Fruit fly (Drosophila melanogaster): ENCODE data around the gene CG2983.

dm6 chr2L:2810831-2811230, 36.6 kb upstream of the CG2983 start:
- TF ChIP-seq Fer2 (tag; optimal IDR thresholded peaks at IDR 0.05) (no peak), pnt (GFP tag; optimal IDR thresholded peaks at IDR 0.05) (no peak), CG16813 (GFP tag; IDR thresholded peaks at IDR 0.05; ENCODE audit: partially characterized antibody) (no peak), tx (GFP tag; optimal IDR thresholded peaks at IDR 0.05) (no peak), CG8924 (tag; optimal IDR thresholded peaks at IDR 0.05) (no peak)

All from whole organism, embryonic.